Worm (Caenorhabditis elegans): ENCODE results near the gene F22E5.9.
"Not testable (repeated sequence)": the region's sequence is repeated elsewhere in the genome, so short reads cannot be mapped to it uniquely, and the experiment has no call there.

- TF ChIP-seq ref-2, pha-2, Y22D7AL.16, pqm-1, lin-11, tbx-2, nhr-11 (tag; optimal IDR thresholded peaks at IDR 0.05): not testable (repeated sequence)
Observed at ce11 chrII:2639401-2640088, 1.4 kb downstream of the F22E5.9 start, which contains the start of gene F22E5.8.

Data from whole organism, late embryonic.